Fruit fly (Drosophila melanogaster) whole organism, wandering third instar larva: ENCODE measurements around the gene PIG-Wa.

Experiments used
- CrebA ChIP-seq: fragments of 200-800 bp; sonication (Bioruptor generic); optimal IDR thresholded peaks from 2 replicates; lab custom pipeline; 2016; ENCODE audit warnings: missing biosample characterization, mild to moderate bottlenecking, missing genetic modification characterization, borderline replicate concordance
- Dfd ChIP-seq: fragments of >200 bp; optimal IDR thresholded peaks from 2 replicates; lab custom pipeline; 2017; ENCODE audit warnings: missing biosample characterization, missing genetic modification characterization
- GATAd ChIP-seq: sonication (Bioruptor generic); optimal IDR thresholded peaks from 2 replicates; lab custom pipeline; 2016; ENCODE audit warnings: missing biosample characterization, missing genetic modification characterization
- HLH106 ChIP-seq: fragments of 200-800 bp; optimal IDR thresholded peaks from 3 replicates; lab custom pipeline; 2019; ENCODE audit warnings: missing biosample characterization, mild to moderate bottlenecking, missing genetic modification characterization, moderate library complexity
- Hr83 ChIP-seq: fragments of 200-300 bp; sonication (Bioruptor generic); optimal IDR thresholded peaks from 2 replicates; lab custom pipeline; 2016; ENCODE audit warnings: missing biosample characterization, mild to moderate bottlenecking, missing genetic modification characterization, moderate library complexity; ENCODE audit not compliant: poor library complexity, severe bottlenecking
- Jra ChIP-seq: sonication (Bioruptor generic); optimal IDR thresholded peaks from 2 replicates; lab custom pipeline; 2016; ENCODE audit warnings: missing biosample characterization, missing genetic modification characterization
- Mio ChIP-seq: sonication (Bioruptor generic); optimal IDR thresholded peaks from 2 replicates; lab custom pipeline; 2016; ENCODE audit warnings: missing biosample characterization, missing genetic modification characterization
- Myc ChIP-seq: fragments of >200 bp; optimal IDR thresholded peaks from 2 replicates; lab custom pipeline; 2017
- Rel ChIP-seq, 2 experiments: fragments of 200-800 bp; sonication (Bioruptor generic) in 1 of 2; optimal IDR thresholded peaks; 2 replicates in 1 of 2; 3 replicates in 1 of 2; lab custom pipeline; 2016 to 2019; ENCODE audit warnings: mild to moderate bottlenecking in 2 of 2, missing biosample characterization in 2 of 2, missing genetic modification characterization in 2 of 2, moderate library complexity in 1 of 2
- br ChIP-seq: fragments of 200-800 bp; sonication (Bioruptor generic); optimal IDR thresholded peaks from 2 replicates; lab custom pipeline; 2016; ENCODE audit warnings: missing biosample characterization, missing genetic modification characterization
- dl ChIP-seq, 2 experiments: fragments of 175-275, 200-275 bp in 1 of 2; fragments of 200-275 bp in 1 of 2; sonication (Bioruptor generic); optimal IDR thresholded peaks; lab custom pipeline; 2018; ENCODE audit warnings: mild to moderate bottlenecking in 2 of 2, missing biosample characterization in 2 of 2, missing genetic modification characterization in 2 of 2, moderate library complexity in 2 of 2; ENCODE audit not compliant: partially characterized antibody in 2 of 2, insufficient read depth in 1 of 2
- dmrt93B ChIP-seq: fragments of 200-800 bp; sonication (Bioruptor generic); optimal IDR thresholded peaks from 2 replicates; lab custom pipeline; 2018; ENCODE audit warnings: missing biosample characterization, mild to moderate bottlenecking, missing genetic modification characterization
- fru ChIP-seq: fragments of 200-800 bp; sonication (Bioruptor generic); optimal IDR thresholded peaks from 3 replicates; lab custom pipeline; 2016; ENCODE audit warnings: missing biosample characterization, mild to moderate bottlenecking, missing genetic modification characterization
- h ChIP-seq: fragments of 200-800 bp; sonication (Bioruptor generic); optimal IDR thresholded peaks from 3 replicates; lab custom pipeline; 2016; ENCODE audit warnings: missing biosample characterization, mild to moderate bottlenecking, missing genetic modification characterization
- jim ChIP-seq: fragments of 175-275, 200-325 bp; sonication (Bioruptor generic); optimal IDR thresholded peaks from 2 replicates; lab custom pipeline; 2016; ENCODE audit warnings: missing biosample characterization, mild to moderate bottlenecking, missing genetic modification characterization
- psq ChIP-seq: fragments of 200-800 bp; sonication (Bioruptor generic); optimal IDR thresholded peaks from 3 replicates; lab custom pipeline; 2017; ENCODE audit warnings: missing biosample characterization, mild to moderate bottlenecking, missing genetic modification characterization, moderate library complexity
- rgr ChIP-seq: fragments of 200-800 bp; sonication (Bioruptor generic); optimal IDR thresholded peaks from 3 replicates; lab custom pipeline; 2016; ENCODE audit warnings: missing biosample characterization, mild to moderate bottlenecking, missing genetic modification characterization
- sage ChIP-seq: fragments of 200-800 bp; sonication (Bioruptor generic); optimal IDR thresholded peaks from 2 replicates; lab custom pipeline; 2016; ENCODE audit warnings: missing biosample characterization, mild to moderate bottlenecking, missing genetic modification characterization

The PIG-Wa gene

DNA sequence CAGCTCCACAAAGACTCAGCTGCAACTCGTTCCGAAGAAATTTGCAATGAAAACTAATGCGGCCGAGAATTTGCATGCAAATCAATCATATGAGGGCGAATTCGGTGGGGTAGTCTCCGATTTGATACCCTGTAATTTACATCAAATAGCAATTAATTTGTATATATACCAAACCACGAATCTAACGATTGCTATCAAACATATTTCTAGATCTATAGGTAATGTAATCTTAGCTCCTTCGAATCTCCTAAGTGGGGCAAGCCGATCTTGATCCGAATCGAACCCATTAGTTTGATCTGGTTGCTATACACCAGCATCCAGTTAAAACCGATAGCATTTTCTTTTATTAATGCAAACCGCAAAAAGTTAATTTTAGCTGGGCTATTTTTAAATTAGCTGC lies 51.2 kb downstream of the PIG-Wa start:
- TF ChIP-seq sage (GFP tag; lab: Kevin White, UChicago) (no peak), rgr (no peak), dl (GFP tag; optimal IDR thresholded peaks at IDR 0.05; lab: Kevin White, UChicago; ENCODE audit: insufficient read depth in 1 of 2, partially characterized antibody in 2 of 2) (no peak), fru (GFP tag; lab: Kevin White, UChicago) (no peak), Hr83 (no peak), Rel (GFP tag; optimal IDR thresholded peaks at IDR 0.05; lab: Kevin White, UChicago) (no peak), Rel (tag; optimal IDR thresholded peaks at IDR 0.05; lab: Kevin White, UChicago) (no peak), Dfd (GFP tag; lab: Kevin White, UChicago) (no peak), Jra (GFP tag; lab: Kevin White, UChicago) (no peak), Mio (no peak), dmrt93B (no peak), jim (GFP tag; lab: Kevin White, UChicago) (no peak), psq (no peak), GATAd (GFP tag; lab: Kevin White, UChicago) (no peak), h (GFP tag; lab: Kevin White, UChicago) (no peak), CrebA (GFP tag; lab: Kevin White, UChicago) (no peak), br (GFP tag; lab: Kevin White, UChicago) (no peak), Myc (lab: Kevin White, UChicago) (no peak), HLH106 (tag; lab: Kevin White, UChicago) (no peak)
